Fruit fly (Drosophila melanogaster) whole organism: ENCODE results near the gene CG33647.

Experiments used
- CG8478 ChIP-seq: fragments of >200 bp; optimal IDR thresholded peaks from 2 replicates; lab custom pipeline; 2018; ENCODE audit warnings: inconsistent platforms
- Dll ChIP-seq: fragments of >200 bp; optimal IDR thresholded peaks from 2 replicates; lab custom pipeline; 2017
- EcR ChIP-seq, 2 experiments: fragments of >200 bp; optimal IDR thresholded peaks; 2 replicates each; lab custom pipeline; 2017; ENCODE audit warnings: missing biosample characterization in 2 of 2, missing genetic modification characterization in 2 of 2, missing genetic modification reagents in 2 of 2
- pan ChIP-seq: fragments of >200 bp; optimal IDR thresholded peaks from 2 replicates; lab custom pipeline; 2017
- psq ChIP-seq: fragments of >200 bp; optimal IDR thresholded peaks from 2 replicates; lab custom pipeline; 2017
- usp ChIP-seq: fragments of >200 bp; optimal IDR thresholded peaks from 2 replicates; lab custom pipeline; 2017; ENCODE audit warnings: missing biosample characterization, missing genetic modification characterization, mixed read lengths

CG33647 gene

dm6 chr3L:19198772-19199171, 37.4 kb upstream of the CG33647 start:
- TF ChIP-seq usp (GFP tag; lab: Kevin White, UChicago) (no peak), pan (lab: Kevin White, UChicago) (no peak), CG8478 (no peak), Dll (no peak), EcR (GFP tag; optimal IDR thresholded peaks at IDR 0.05; lab: Kevin White, UChicago) (no peak), psq (lab: Kevin White, UChicago) (no peak)

DNA sequence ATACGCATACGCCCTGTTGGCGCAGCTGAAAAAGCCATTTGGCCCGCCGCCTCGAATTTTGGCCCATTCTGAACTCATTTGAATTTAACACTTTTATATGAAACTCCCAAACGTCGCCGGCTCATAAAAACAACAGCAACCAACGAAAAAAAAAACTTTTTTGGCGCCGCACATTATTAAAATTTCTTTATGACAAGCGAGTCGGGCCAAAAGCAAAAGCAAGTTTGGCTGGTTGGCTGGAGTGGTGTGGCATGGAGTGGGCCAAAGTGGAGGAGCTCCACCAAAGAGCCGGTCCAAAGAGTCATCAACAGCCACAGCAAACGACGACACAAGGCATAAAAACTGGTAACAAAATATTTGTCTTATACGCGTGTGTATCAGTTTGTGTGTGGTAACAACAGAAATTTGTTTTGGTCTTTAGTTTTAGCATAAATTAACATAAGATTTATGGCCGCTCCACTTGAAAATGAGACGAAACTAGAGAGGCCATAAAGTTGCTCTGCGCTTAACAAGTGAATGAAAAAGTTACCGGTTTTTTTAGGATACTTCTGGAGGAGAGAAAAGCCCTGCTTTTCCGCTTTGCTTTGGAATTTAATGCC, 36.4 kb upstream of the CG33647 start:
- no peak for TF ChIP-seq Dll
- TF ChIP-seq CG8478, result no peak
- no peak for TF ChIP-seq EcR (GFP tag; optimal IDR thresholded peaks at IDR 0.05; lab: Kevin White, UChicago)
- no peak for TF ChIP-seq pan (lab: Kevin White, UChicago)
- no peak for TF ChIP-seq usp (GFP tag; lab: Kevin White, UChicago)
- TF ChIP-seq psq (lab: Kevin White, UChicago), result no peak

- no peak for TF ChIP-seq Dll
- TF ChIP-seq usp (GFP tag; lab: Kevin White, UChicago), result no peak
- TF ChIP-seq pan (lab: Kevin White, UChicago), result no peak
- TF ChIP-seq CG8478, result no peak
- no peak for TF ChIP-seq EcR (GFP tag; optimal IDR thresholded peaks at IDR 0.05; lab: Kevin White, UChicago)
- no peak for TF ChIP-seq psq (lab: Kevin White, UChicago)
These were observed 35.8 kb upstream of the CG33647 start for dm6 chr3L:19200393-19200792.

- TF ChIP-seq Dll (no peak), psq (lab: Kevin White, UChicago) (no peak), CG8478 (no peak), usp (GFP tag; lab: Kevin White, UChicago) (no peak), pan (lab: Kevin White, UChicago) (no peak), EcR (GFP tag; optimal IDR thresholded peaks at IDR 0.05; lab: Kevin White, UChicago) (no peak)
These were observed 34.0 kb upstream of the CG33647 start for dm6 chr3L:19202116-19202515.

DNA sequence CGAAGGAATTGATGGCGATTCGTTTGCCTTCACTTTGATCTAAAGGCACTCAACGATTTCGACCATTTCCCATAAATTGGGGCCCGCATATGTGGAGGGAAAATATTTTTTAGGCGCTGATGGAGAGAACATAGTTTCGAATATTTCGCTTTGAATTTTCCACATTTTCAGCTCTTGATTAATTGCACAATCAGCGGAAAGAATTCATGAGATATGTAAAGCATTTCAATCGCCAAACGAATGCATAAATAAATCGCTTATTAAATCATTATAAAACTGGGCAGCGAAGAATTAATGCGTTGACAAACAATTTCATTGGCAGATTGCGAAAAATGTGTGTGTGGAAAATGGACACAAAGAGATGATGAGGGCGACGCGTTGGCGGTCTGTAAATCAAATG, 31.8 kb upstream of the CG33647 start:
- TF ChIP-seq EcR (GFP tag; optimal IDR thresholded peaks at IDR 0.05; lab: Kevin White, UChicago) (no peak), Dll (no peak)

- TF ChIP-seq CG8478 (no peak), Dll (no peak), EcR (GFP tag; optimal IDR thresholded peaks at IDR 0.05; lab: Kevin White, UChicago) (no peak), usp (GFP tag; lab: Kevin White, UChicago) (no peak), psq (lab: Kevin White, UChicago) (no peak), pan (lab: Kevin White, UChicago) (no peak)
These were observed 30.4 kb upstream of the CG33647 start for dm6 chr3L:19205764-19206163.

DNA sequence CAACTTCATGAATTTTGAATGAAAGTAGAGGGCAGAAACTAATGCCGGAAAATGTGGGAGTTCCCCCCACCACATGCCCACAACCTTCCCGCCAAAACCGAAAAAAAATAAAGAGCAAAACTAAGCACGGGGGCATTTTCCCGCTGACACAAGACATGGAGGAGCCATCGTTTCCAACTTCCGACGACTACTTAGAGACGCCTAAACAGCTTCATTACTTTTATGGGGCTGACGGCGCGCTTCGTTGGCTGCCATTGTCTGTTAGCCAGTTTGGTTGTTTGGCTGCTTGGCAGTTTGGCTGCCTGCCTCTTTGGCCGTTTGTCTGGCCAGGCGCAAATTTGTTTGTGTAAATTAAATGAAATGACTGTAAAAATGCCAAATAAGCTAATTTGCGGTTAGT, 21.9 kb upstream of the CG33647 start:
- no peak for TF ChIP-seq EcR (GFP tag; optimal IDR thresholded peaks at IDR 0.05; lab: Kevin White, UChicago)
- TF ChIP-seq Dll, result no peak
- TF ChIP-seq psq (lab: Kevin White, UChicago), result no peak
- TF ChIP-seq pan (lab: Kevin White, UChicago), result no peak
- no peak for TF ChIP-seq CG8478
- no peak for TF ChIP-seq usp (GFP tag; lab: Kevin White, UChicago)

DNA sequence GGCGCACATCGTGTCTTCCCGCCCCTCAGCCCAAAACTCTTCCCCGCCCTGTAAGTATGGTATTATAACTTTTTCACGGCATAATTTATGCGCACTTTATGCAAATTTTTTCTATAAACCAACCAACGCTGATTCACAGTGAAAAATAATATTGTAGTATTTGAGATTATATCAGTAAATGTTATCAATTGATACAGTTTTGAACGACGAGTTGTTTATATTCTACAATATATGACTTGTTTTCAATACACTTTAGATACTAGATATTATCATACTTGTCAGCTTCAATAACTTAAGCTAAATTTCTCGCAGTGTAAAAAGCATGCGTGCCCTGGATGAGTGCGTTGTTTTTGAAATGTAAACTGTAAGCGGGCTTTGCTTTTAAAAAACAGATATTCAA, 19.8 kb upstream of the CG33647 start:
- TF ChIP-seq usp (GFP tag; lab: Kevin White, UChicago) (no peak), EcR (GFP tag; optimal IDR thresholded peaks at IDR 0.05; lab: Kevin White, UChicago) (no peak), pan (lab: Kevin White, UChicago) (no peak), Dll (no peak), psq (lab: Kevin White, UChicago) (no peak), CG8478 (no peak)

dm6 chr3L:19221455-19221854, 14.7 kb upstream of the CG33647 start:
- TF ChIP-seq Dll, result no peak
- no peak for TF ChIP-seq EcR (GFP tag; optimal IDR thresholded peaks at IDR 0.05; lab: Kevin White, UChicago)
- no peak for TF ChIP-seq psq (lab: Kevin White, UChicago)
- TF ChIP-seq pan (lab: Kevin White, UChicago), result no peak
- no peak for TF ChIP-seq usp (GFP tag; lab: Kevin White, UChicago)
- no peak for TF ChIP-seq CG8478

- TF ChIP-seq pan (lab: Kevin White, UChicago) (no peak), EcR (GFP tag; optimal IDR thresholded peaks at IDR 0.05; lab: Kevin White, UChicago) (no peak)
These were observed 10.5 kb upstream of the CG33647 start for dm6 chr3L:19225687-19226086.

- no peak for TF ChIP-seq EcR (GFP tag; optimal IDR thresholded peaks at IDR 0.05; lab: Kevin White, UChicago)
- TF ChIP-seq usp (GFP tag; lab: Kevin White, UChicago), result no peak
- TF ChIP-seq psq (lab: Kevin White, UChicago), result no peak
- no peak for TF ChIP-seq Dll
- TF ChIP-seq pan (lab: Kevin White, UChicago), result no peak
- TF ChIP-seq CG8478, result no peak
These were observed 7.8 kb upstream of the CG33647 start for dm6 chr3L:19228371-19228817.

- TF ChIP-seq usp (GFP tag; lab: Kevin White, UChicago), result no peak
These were observed 7.2 kb upstream of the CG33647 start for dm6 chr3L:19228857-19229398.

dm6 chr3L:19229491-19229890, 6.7 kb upstream of the CG33647 start:
- TF ChIP-seq psq (lab: Kevin White, UChicago) (no peak), usp (GFP tag; lab: Kevin White, UChicago) (no peak), pan (lab: Kevin White, UChicago) (no peak), EcR (GFP tag; optimal IDR thresholded peaks at IDR 0.05; lab: Kevin White, UChicago) (no peak), Dll (no peak), CG8478 (no peak)
